Worm (Caenorhabditis elegans) whole organism, L4 larva: Measurements from ENCODE around the gene col-71.
"Not testable (repeated sequence)": the region's sequence is repeated elsewhere in the genome, so short reads cannot be mapped to it uniquely, and the experiment has no call there.

Experiments used
- D1046.2 ChIP-seq: fragments of 200-800 bp; sonication (Bioruptor generic); IDR thresholded peaks from 2 replicates; pipeline ENCODE4 v1.3.6; 2022; ENCODE audit warnings: missing genetic modification characterization, missing compliant biosample characterization
- F37D6.2 ChIP-seq: sonication (generic microtip); optimal IDR thresholded peaks from 2 replicates; lab custom pipeline; 2016; ENCODE audit warnings: mild to moderate bottlenecking, missing genetic modification characterization, missing compliant biosample characterization
- F44E2.7 ChIP-seq: fragments of 200-800 bp; sonication (Bioruptor generic); IDR thresholded peaks from 2 replicates; pipeline ENCODE4 v2.1.2; 2022; ENCODE audit warnings: missing genetic modification characterization, missing compliant biosample characterization
- T20F7.1 ChIP-seq: fragments of 200-800 bp; sonication (Bioruptor generic); optimal IDR thresholded peaks from 2 replicates; lab custom pipeline; 2018; ENCODE audit warnings: mild to moderate bottlenecking, missing genetic modification characterization, missing compliant biosample characterization
- T26A8.4 ChIP-seq: fragments of 200-800 bp; sonication (Bioruptor generic); IDR thresholded peaks from 2 replicates; pipeline ENCODE4 v1.3.6; 2022; ENCODE audit warnings: missing genetic modification characterization, missing compliant biosample characterization
- Y48G9A.11 ChIP-seq: fragments of 200-800 bp; sonication (Bioruptor generic); IDR thresholded peaks from 2 replicates; pipeline ENCODE4 v1.3.6; 2022; ENCODE audit warnings: missing genetic modification reagents, missing genetic modification characterization, missing compliant biosample characterization
- Y5F2A.4 ChIP-seq: fragments of 200-800 bp; sonication (Bioruptor generic); optimal IDR thresholded peaks from 2 replicates; lab custom pipeline; 2018; ENCODE audit warnings: mild to moderate bottlenecking, missing genetic modification characterization, missing compliant biosample characterization
- aha-1 ChIP-seq: fragments of 150-350 bp; peaks from one replicate; lab custom pipeline; 2014; ENCODE audit warnings: missing biosample characterization, missing genetic modification characterization
- attf-4 ChIP-seq: sonication (generic microtip); optimal IDR thresholded peaks from 3 replicates; lab custom pipeline; 2017; ENCODE audit warnings: missing biosample characterization, missing genetic modification characterization
- ceh-82 ChIP-seq: sonication (generic microtip); optimal IDR thresholded peaks from 2 replicates; lab custom pipeline; 2017; ENCODE audit warnings: missing biosample characterization, missing genetic modification characterization
- ces-1 ChIP-seq: fragments of 150-350 bp; sonication (generic microtip); optimal IDR thresholded peaks from 4 replicates; lab custom pipeline; 2014; ENCODE audit warnings: missing biosample characterization, missing genetic modification reagents, missing genetic modification characterization
- daf-8 ChIP-seq: fragments of 200-800 bp; sonication (Bioruptor generic); IDR thresholded peaks from 2 replicates; pipeline ENCODE4 v1.3.6; 2022; ENCODE audit warnings: missing genetic modification characterization, missing compliant biosample characterization
- dmd-6 ChIP-seq: fragments of 200-800 bp; sonication (Bioruptor generic); IDR thresholded peaks from 2 replicates; pipeline ENCODE4 v1.3.6; 2022; ENCODE audit warnings: missing genetic modification reagents, missing genetic modification characterization, missing compliant biosample characterization
- dpl-1 ChIP-seq: fragments of 150-350 bp; optimal IDR thresholded peaks from 2 replicates; lab custom pipeline; 2014; ENCODE audit warnings: missing biosample characterization, missing genetic modification reagents, missing genetic modification characterization
- hlh-11 ChIP-seq: fragments of 200-800 bp; sonication (Bioruptor generic); optimal IDR thresholded peaks from 2 replicates; lab custom pipeline; 2018; ENCODE audit warnings: mild to moderate bottlenecking, missing genetic modification characterization, missing compliant biosample characterization
- lin-13 ChIP-seq: fragments of 150-350 bp; optimal IDR thresholded peaks from 2 replicates; lab custom pipeline; 2014; ENCODE audit warnings: missing biosample characterization, missing genetic modification reagents, missing genetic modification characterization
- lin-29 ChIP-seq: fragments of 200-800 bp; sonication (Bioruptor generic); IDR thresholded peaks from 2 replicates; pipeline ENCODE4 v1.3.6; 2022; ENCODE audit warnings: missing genetic modification reagents, missing genetic modification characterization, missing compliant biosample characterization
- lsy-2 ChIP-seq, 2 experiments: fragments of 150-350 bp in 1 of 2; sonication (generic microtip) in 1 of 2; optimal IDR thresholded peaks; 2 replicates each; lab custom pipeline; 2014 to 2017; ENCODE audit warnings: missing biosample characterization in 2 of 2, missing genetic modification characterization in 2 of 2
- mep-1 ChIP-seq: fragments of 150-350 bp; sonication (generic microtip); optimal IDR thresholded peaks from 3 replicates; lab custom pipeline; 2014; ENCODE audit warnings: missing biosample characterization, missing genetic modification characterization
- mes-2 ChIP-seq: sonication (generic microtip); optimal IDR thresholded peaks from 2 replicates; lab custom pipeline; 2016; ENCODE audit warnings: missing genotype, mild to moderate bottlenecking, missing genetic modification characterization, missing compliant biosample characterization; ENCODE audit not compliant: poor library complexity, severe bottlenecking
- nhr-10 ChIP-seq: fragments of 150-350 bp; optimal IDR thresholded peaks from 2 replicates; lab custom pipeline; 2014; ENCODE audit warnings: missing biosample characterization, missing genetic modification characterization
- nhr-111 ChIP-seq: fragments of 200-800 bp; sonication (Bioruptor generic); optimal IDR thresholded peaks from 2 replicates; lab custom pipeline; 2018; ENCODE audit warnings: mild to moderate bottlenecking, missing genetic modification characterization, missing compliant biosample characterization
- nhr-237 ChIP-seq: sonication (generic microtip); optimal IDR thresholded peaks from 2 replicates; lab custom pipeline; 2017; ENCODE audit warnings: missing biosample characterization, missing genetic modification characterization
- nhr-25 ChIP-seq: sonication (generic microtip); optimal IDR thresholded peaks from 2 replicates; lab custom pipeline; 2017; ENCODE audit warnings: missing genetic modification characterization, mild to moderate bottlenecking, missing compliant biosample characterization, antibody characterized with exemption, moderate library complexity, borderline replicate concordance; ENCODE audit not compliant: insufficient read depth
- nhr-6 ChIP-seq: fragments of 150-350 bp; optimal IDR thresholded peaks from 2 replicates; lab custom pipeline; 2014; ENCODE audit warnings: missing biosample characterization, missing genetic modification characterization
- nhr-77 ChIP-seq: fragments of 150-350 bp; optimal IDR thresholded peaks from 2 replicates; lab custom pipeline; 2014; ENCODE audit warnings: missing biosample characterization, missing genetic modification characterization
- sdz-12 ChIP-seq: fragments of 200-800 bp; sonication (Bioruptor generic); optimal IDR thresholded peaks from 2 replicates; lab custom pipeline; 2018; ENCODE audit warnings: mild to moderate bottlenecking, missing genetic modification characterization, missing compliant biosample characterization
- skn-1 ChIP-seq: fragments of 150-350 bp; optimal IDR thresholded peaks from 2 replicates; lab custom pipeline; 2014; ENCODE audit warnings: missing biosample characterization, missing genetic modification characterization
- unc-130 ChIP-seq: sonication (generic microtip); optimal IDR thresholded peaks from 2 replicates; lab custom pipeline; 2016; ENCODE audit warnings: missing genetic modification reagents, missing genetic modification characterization, missing compliant biosample characterization
- unc-62 ChIP-seq, 3 experiments: fragments of 150-350 bp in 1 of 3; sonication (generic microtip); optimal IDR thresholded peaks in 2 of 3; peaks in 1 of 3; 1 replicate in 1 of 3; 2 replicates in 2 of 3; lab custom pipeline; 2014 to 2017; ENCODE audit warnings: missing biosample characterization in 3 of 3, missing genetic modification characterization in 3 of 3, missing genetic modification reagents in 3 of 3, missing genotype in 1 of 3
- vab-7 ChIP-seq: fragments of 200-800 bp; sonication (Bioruptor generic); IDR thresholded peaks from 2 replicates; pipeline ENCODE4 v1.3.6; 2022; ENCODE audit warnings: missing genetic modification reagents, missing genetic modification characterization, missing compliant biosample characterization
- zfp-2 ChIP-seq: sonication (generic microtip); optimal IDR thresholded peaks from 2 replicates; lab custom pipeline; 2016; ENCODE audit warnings: mild to moderate bottlenecking, missing genetic modification characterization, missing compliant biosample characterization

col-71 gene

DNA sequence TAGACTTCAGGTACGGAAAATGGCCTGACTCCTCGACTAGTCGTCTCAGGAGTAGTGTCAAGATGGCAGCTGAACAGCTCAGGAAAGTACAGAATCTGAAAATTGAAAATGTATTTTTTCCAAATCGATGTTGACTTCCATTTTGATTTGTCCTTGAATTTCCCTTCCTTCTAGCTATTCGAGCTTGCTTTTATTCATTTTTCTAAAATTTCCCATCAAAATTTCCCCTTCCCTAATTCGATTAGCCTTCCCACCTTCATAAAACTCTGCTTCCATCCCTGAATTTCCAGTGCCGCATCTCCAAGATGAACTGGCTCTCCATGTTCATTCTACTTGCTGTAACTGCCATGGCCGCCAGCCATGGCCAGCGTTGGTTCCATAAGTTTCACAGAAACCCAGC lies 29.6 kb downstream of the col-71 start, which contains the start of gene Y49F6B.6:
Gene Y49F6B.6, plus strand, starts transcription at position 301 of the 400 bp plus-strand sequence.
- TF ChIP-seq zfp-2 (no peak), unc-62 (GFP tag; optimal IDR thresholded peaks at IDR 0.05 in 1 of 2; lab: Kevin White, UChicago) (no peak), unc-62 (tag; optimal IDR thresholded peaks at IDR 0.05; lab: Kevin White, UChicago) (no peak), nhr-25 (tag; lab: Kevin White, UChicago) (no peak), nhr-10 (no peak), lin-29 (no peak), unc-130 (GFP tag; lab: Kevin White, UChicago) (no peak), lin-13 (no peak), sdz-12 (GFP tag; lab: Kevin White, UChicago) (no peak), F37D6.2 (tag; lab: Kevin White, UChicago) (no peak), Y48G9A.11 (GFP tag; lab: Robert Waterston, UW) (no peak), T26A8.4 (no peak), T20F7.1 (no peak), Y5F2A.4 (GFP tag; lab: Kevin White, UChicago) (no peak), ceh-82 (tag; lab: Kevin White, UChicago) (no peak)
- TF ChIP-seq, all 104 proteins: peak for 0

DNA sequence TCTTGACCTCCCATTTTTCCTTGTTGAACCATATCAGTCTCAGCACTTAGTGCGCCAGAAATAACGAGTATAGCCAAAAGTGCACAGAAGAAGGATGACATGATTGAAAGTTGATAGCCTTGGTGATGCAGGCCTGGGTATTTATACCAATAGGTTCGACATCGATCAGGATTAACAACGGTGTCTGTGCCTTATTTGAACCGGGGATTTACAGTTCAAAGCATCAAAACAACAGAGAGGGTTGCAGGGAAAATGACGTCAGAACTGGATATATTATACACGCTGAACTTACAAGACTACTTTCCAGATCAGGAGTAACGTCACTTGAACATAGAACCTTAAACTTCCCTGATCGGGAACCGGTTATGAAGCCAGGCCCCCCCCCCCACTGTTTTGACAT lies 30.1 kb downstream of the col-71 start, which contains the start of gene Y49F6B.12:
Gene Y49F6B.12, minus strand, starts transcription at position 101 of the 400 bp plus-strand sequence.
- no peak for TF ChIP-seq ces-1 (GFP tag; lab: Kevin White, UChicago)
- peak; percentile 45 for TF ChIP-seq aha-1 (tag; lab: Kevin White, UChicago)
- no peak for TF ChIP-seq hlh-11
- no peak for TF ChIP-seq dpl-1 (GFP tag; lab: Kevin White, UChicago)

DNA sequence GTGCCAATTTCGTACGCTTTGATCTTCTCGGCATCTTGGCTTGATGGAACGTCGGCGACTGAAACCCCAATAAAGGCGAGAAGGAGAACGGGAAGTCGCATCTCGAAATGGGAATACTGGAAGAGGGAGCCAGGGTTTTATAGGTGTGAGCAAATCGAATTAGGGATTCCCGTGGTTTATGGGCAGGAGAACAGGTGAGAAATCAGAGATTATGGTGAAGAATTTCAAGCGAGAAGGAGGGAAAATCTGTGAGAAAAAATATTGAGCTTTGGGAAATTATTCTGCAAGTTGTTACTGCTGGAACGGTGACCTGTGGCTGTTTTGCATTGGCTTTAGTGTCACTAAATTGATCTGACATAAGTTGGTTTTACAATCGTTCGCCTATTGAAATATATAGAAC lies 30.8 kb downstream of the col-71 start, which contains the start of gene Y49F6B.13:
Gene Y49F6B.13, minus strand, starts transcription at position 101 of the 400 bp plus-strand sequence.
- no peak for TF ChIP-seq Y48G9A.11 (GFP tag; lab: Robert Waterston, UW)
- TF ChIP-seq aha-1 (tag; lab: Kevin White, UChicago), result peak; percentile 17
- TF ChIP-seq unc-130 (GFP tag; lab: Kevin White, UChicago), result no peak
- no peak for TF ChIP-seq nhr-77 (tag; lab: Kevin White, UChicago)
- TF ChIP-seq lin-13, result no peak
- no peak for TF ChIP-seq lsy-2 (tag; optimal IDR thresholded peaks at IDR 0.05; lab: Kevin White, UChicago)
- no peak for TF ChIP-seq nhr-111
- no peak for TF ChIP-seq vab-7 (GFP tag; lab: Robert Waterston, UW)

DNA sequence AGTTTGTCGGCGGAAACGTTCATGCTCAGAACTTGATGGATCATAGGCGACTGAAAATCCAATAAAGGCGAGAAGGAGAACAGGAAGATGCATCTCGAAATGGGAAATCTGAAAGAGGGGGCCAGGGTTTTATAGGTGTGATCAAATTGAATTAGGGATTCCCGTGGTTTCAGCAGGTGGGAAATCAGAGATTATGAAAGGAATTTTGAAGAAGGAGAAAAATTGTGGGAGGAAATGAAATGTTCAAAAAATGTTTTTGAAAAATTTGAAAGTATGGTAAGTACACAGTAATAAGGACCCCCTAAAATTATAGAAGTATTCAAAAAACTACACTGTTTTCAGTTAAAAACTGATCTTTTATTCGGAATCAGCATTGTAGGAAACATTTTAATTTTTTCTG lies 31.8 kb downstream of the col-71 start, which contains the start of gene Y49F6B.20:
Gene Y49F6B.20, minus strand, starts transcription at position 101 of the 400 bp plus-strand sequence.
- no peak for TF ChIP-seq nhr-6 (tag; lab: Kevin White, UChicago)
- no peak for TF ChIP-seq lsy-2 (tag; optimal IDR thresholded peaks at IDR 0.05; lab: Kevin White, UChicago)
- no peak for TF ChIP-seq skn-1 (tag; lab: Kevin White, UChicago)
- TF ChIP-seq D1046.2 (GFP tag; lab: Robert Waterston, UW), result no peak
- no peak for TF ChIP-seq dmd-6 (GFP tag; lab: Robert Waterston, UW)
- TF ChIP-seq F44E2.7 (GFP tag; lab: Robert Waterston, UW), result no peak
- TF ChIP-seq mes-2 (tag; lab: Kevin White, UChicago), result no peak
- no peak for TF ChIP-seq attf-4 (tag; lab: Kevin White, UChicago)
- TF ChIP-seq nhr-237 (tag; lab: Kevin White, UChicago), result no peak
- no peak for TF ChIP-seq mep-1 (tag; lab: Kevin White, UChicago)
- no peak for TF ChIP-seq daf-8 (GFP tag; lab: Robert Waterston, UW)

DNA sequence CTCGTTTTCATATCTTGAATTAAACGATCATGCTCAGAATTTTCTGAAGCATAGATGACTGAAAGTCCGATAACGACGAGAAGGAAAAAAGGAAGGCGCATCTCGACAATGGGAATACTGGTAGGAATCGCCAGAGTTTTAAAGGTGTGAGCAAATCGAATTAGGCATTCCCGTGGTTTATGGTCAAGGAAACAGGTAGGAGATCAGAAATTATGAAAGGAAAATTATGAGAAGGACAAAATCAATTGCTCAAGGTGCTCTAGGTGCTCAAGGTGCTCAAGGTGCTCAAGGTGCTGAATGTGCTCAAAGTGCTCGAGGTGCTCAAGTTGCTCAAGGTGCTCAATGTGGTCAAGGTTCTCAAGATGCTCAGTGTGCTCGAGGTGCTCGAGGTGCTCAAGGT lies 37.8 kb downstream of the col-71 start, which contains the start of gene C16C8.10:
Gene C16C8.10, minus strand, starts transcription at position 101 of the 400 bp plus-strand sequence.
- TF ChIP-seq unc-62 (GFP tag; optimal IDR thresholded peaks at IDR 0.05 in 1 of 2; lab: Kevin White, UChicago), result peak in 1 of 2 experiments; percentile 23
- TF ChIP-seq unc-62 (tag; optimal IDR thresholded peaks at IDR 0.05; lab: Kevin White, UChicago), result not testable (repeated sequence)
- TF ChIP-seq, all 104 proteins: peak for 1; not testable (repeated sequence) for 103
